Fruit fly (Drosophila melanogaster): ENCODE measurements around the gene PolE1.

PolE1 gene

DNA sequence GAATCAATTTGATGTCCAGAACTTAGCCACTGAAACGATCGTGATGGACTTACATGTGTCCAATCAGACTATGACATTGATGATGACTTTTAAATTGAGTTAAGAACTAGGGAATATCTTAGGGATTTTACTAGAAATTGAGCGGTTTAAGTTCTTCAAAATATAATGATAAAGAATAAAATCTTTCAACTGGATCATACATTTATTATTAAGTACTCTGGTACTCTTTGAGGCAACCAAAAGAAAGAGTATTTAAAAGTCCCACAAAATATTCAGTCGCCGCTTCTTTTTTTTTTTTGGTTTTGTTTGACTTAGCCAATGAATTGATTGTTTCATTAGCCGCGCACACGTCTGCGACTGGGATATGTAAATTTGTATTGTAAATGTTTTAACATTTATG lies 37.8 kb upstream of the PolE1 start:
- TF ChIP-seq CG4496 (GFP tag; IDR thresholded peaks at IDR 0.05) (no peak), CG17806 (tag; optimal IDR thresholded peaks at IDR 0.05) (no peak), CG8301 (tag; optimal IDR thresholded peaks at IDR 0.05) (no peak), CG32121 (GFP tag; IDR thresholded peaks at IDR 0.05) (no peak), rn (GFP tag; IDR thresholded peaks at IDR 0.05) (no peak), CG12605 (GFP tag; IDR thresholded peaks at IDR 0.05) (no peak), Ets98B (GFP tag; IDR thresholded peaks at IDR 0.05) (no peak), CG9948 (tag; optimal IDR thresholded peaks at IDR 0.05) (no peak), gl (tag; optimal IDR thresholded peaks at IDR 0.05) (no peak), Snoo (tag; optimal IDR thresholded peaks at IDR 0.05) (no peak), fd96Ca (GFP tag; IDR thresholded peaks at IDR 0.05) (no peak), EcR (GFP tag; optimal IDR thresholded peaks at IDR 0.05) (no peak), CG10348 (GFP tag; IDR thresholded peaks at IDR 0.05) (no peak)

DNA sequence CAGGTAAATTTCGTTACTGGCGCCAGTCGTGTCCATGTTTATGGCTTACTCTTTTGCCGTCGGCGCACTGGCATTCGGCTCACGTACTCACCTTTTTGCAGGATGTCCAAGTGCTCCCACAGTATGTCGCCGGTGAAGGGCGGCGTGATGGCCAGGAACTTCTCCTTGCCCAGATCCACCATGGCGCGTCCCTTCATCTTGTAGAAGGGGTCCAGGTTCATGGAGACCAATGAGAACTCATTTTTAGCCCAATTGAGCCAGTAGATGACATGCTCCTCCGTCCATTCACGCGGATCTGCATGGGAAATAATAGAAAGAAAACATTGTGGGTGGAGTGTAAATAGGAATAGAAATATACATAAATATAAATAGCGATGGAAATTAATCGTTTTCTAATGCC lies 35.1 kb upstream of the PolE1 start:
- no peak for TF ChIP-seq Pif1A (GFP tag; optimal IDR thresholded peaks at IDR 0.05)
- TF ChIP-seq Ets98B (GFP tag; IDR thresholded peaks at IDR 0.05): no peak
- TF ChIP-seq CG14655 (GFP tag; optimal IDR thresholded peaks at IDR 0.05): no peak
- TF ChIP-seq CG8159 (tag; optimal IDR thresholded peaks at IDR 0.05): no peak
- TF ChIP-seq CG13204 (GFP tag; optimal IDR thresholded peaks at IDR 0.05): no peak
- TF ChIP-seq D1 (tag; optimal IDR thresholded peaks at IDR 0.05): no peak
- no peak for TF ChIP-seq Snoo (tag; optimal IDR thresholded peaks at IDR 0.05)
- TF ChIP-seq CG9948 (tag; optimal IDR thresholded peaks at IDR 0.05): no peak
- TF ChIP-seq CG15710 (tag; optimal IDR thresholded peaks at IDR 0.05): no peak
- no peak for TF ChIP-seq CG32121 (GFP tag; IDR thresholded peaks at IDR 0.05)
- TF ChIP-seq rn (GFP tag; IDR thresholded peaks at IDR 0.05): no peak
- no peak for TF ChIP-seq Pif1B (GFP tag; optimal IDR thresholded peaks at IDR 0.05)

DNA sequence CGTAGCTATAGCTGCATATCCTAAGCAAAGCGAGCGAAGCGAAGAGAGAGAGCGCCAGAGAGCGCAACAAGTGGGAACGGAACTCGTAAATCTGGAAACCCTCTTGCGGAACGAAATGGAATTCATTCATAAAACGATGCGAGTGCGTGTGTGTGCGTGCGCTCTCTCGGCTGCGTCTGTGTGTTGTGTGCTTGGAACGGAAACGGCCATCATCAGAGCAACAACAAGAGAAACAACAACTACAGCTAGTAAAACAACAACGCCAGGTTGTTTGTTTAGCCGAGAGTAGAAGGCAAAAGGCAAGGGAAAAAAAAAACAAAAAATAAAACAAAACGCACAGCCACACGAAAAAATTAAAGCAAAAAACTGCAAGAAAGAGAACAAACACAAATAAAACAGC lies 33.6 kb upstream of the PolE1 start:
- TF ChIP-seq D1 (tag; optimal IDR thresholded peaks at IDR 0.05) (no peak), fd96Ca (GFP tag; IDR thresholded peaks at IDR 0.05) (peak; percentile 84), CG8301 (tag; optimal IDR thresholded peaks at IDR 0.05) (peak; percentile 3), CG10348 (GFP tag; IDR thresholded peaks at IDR 0.05) (no peak), CG15710 (tag; optimal IDR thresholded peaks at IDR 0.05) (peak; percentile 24), CG17806 (tag; optimal IDR thresholded peaks at IDR 0.05) (no peak), CG32121 (GFP tag; IDR thresholded peaks at IDR 0.05) (peak; percentile 81), Pif1A (GFP tag; optimal IDR thresholded peaks at IDR 0.05) (peak; percentile 69), CG4496 (GFP tag; IDR thresholded peaks at IDR 0.05) (peak; percentile 87), CG12605 (GFP tag; IDR thresholded peaks at IDR 0.05) (peak; percentile 80), CG34367 (tag; optimal IDR thresholded peaks at IDR 0.05) (peak; percentile 48), Snoo (tag; optimal IDR thresholded peaks at IDR 0.05) (peak; percentile 47), Ets98B (GFP tag; IDR thresholded peaks at IDR 0.05) (peak; percentile 67), CG13204 (GFP tag; optimal IDR thresholded peaks at IDR 0.05) (peak; percentile 74), CG8159 (tag; optimal IDR thresholded peaks at IDR 0.05) (peak; percentile 52), EcR (GFP tag; optimal IDR thresholded peaks at IDR 0.05) (peak; percentile 44), CG9948 (tag; optimal IDR thresholded peaks at IDR 0.05) (peak; percentile 7), gl (tag; optimal IDR thresholded peaks at IDR 0.05) (peak; percentile 59), rn (GFP tag; IDR thresholded peaks at IDR 0.05) (peak; percentile 54), CG14655 (GFP tag; optimal IDR thresholded peaks at IDR 0.05) (peak; percentile 29), Pif1B (GFP tag; optimal IDR thresholded peaks at IDR 0.05) (peak; percentile 42)

DNA sequence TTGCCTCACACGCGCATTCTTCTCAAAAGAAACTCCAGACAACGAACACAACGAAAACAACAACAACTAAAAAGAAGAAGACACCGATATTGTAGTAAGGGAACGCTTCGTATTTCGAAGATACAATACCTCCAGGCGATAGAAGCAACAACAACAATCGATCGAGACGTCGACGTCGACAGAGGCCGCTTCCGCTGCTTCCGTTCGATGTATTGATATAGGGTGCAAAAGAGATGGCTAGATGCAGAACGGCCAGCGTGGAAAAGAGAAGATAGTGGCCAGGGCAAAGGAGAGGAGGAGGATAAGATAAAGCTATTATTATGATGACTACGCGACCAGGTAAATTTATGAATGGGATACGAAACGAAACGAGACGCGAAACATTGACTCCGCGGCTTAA lies 32.7 kb upstream of the PolE1 start:
- TF ChIP-seq Pif1B (GFP tag; optimal IDR thresholded peaks at IDR 0.05): no peak
- TF ChIP-seq CG17806 (tag; optimal IDR thresholded peaks at IDR 0.05): no peak
- TF ChIP-seq gl (tag; optimal IDR thresholded peaks at IDR 0.05): no peak
- TF ChIP-seq fd96Ca (GFP tag; IDR thresholded peaks at IDR 0.05): no peak
- TF ChIP-seq CG9948 (tag; optimal IDR thresholded peaks at IDR 0.05): no peak
- TF ChIP-seq Ets98B (GFP tag; IDR thresholded peaks at IDR 0.05): no peak
- TF ChIP-seq CG32121 (GFP tag; IDR thresholded peaks at IDR 0.05): no peak
- TF ChIP-seq CG8159 (tag; optimal IDR thresholded peaks at IDR 0.05): no peak

DNA sequence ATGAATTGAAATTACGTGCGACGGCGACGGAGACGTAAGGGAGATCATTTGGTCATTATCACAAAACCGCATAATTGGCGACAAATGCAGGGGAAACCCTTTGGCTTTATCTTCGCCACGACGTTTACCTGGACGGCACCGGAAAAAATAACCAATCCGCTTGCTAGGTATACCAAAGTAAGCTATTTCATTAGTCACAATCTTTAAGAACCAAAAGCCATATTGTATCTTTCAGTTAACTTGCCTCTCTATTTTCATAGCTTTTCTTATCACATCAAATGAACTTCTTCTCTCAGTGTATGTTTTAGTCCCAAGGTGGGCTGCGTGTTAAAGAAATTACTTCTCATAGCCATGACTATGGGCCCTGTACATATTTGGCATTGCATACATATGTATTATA lies 32.3 kb upstream of the PolE1 start:
- TF ChIP-seq CG14655 (GFP tag; optimal IDR thresholded peaks at IDR 0.05): peak; percentile 39
- no peak for TF ChIP-seq CG12605 (GFP tag; IDR thresholded peaks at IDR 0.05)
- peak; percentile 21 for TF ChIP-seq CG9948 (tag; optimal IDR thresholded peaks at IDR 0.05)
- TF ChIP-seq CG17806 (tag; optimal IDR thresholded peaks at IDR 0.05): peak; percentile 14
- TF ChIP-seq CG10348 (GFP tag; IDR thresholded peaks at IDR 0.05): no peak
- peak; percentile 34 for TF ChIP-seq CG8301 (tag; optimal IDR thresholded peaks at IDR 0.05)
- TF ChIP-seq CG8159 (tag; optimal IDR thresholded peaks at IDR 0.05): peak; percentile 3

DNA sequence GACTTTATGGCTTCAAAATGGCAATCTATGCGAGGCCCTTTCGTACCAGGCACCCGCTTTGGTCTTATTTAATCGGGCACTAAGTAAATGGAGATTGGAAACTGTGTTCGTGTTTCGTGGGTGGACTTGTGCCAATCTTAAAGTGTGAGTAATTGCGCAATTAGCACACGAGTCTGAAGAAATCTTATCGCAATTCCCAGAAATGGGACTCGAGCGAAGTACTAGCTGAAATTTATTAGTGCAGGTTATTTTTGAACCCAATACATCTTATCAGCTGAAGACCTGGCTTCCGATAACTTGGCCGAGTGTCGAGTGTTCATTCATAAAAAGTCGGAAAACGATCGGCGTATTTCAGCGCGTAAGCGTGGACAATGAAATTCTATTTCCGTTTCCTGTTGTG lies 31.1 kb upstream of the PolE1 start:
- TF ChIP-seq CG9948 (tag; optimal IDR thresholded peaks at IDR 0.05) (no peak), CG12605 (GFP tag; IDR thresholded peaks at IDR 0.05) (no peak), Snoo (tag; optimal IDR thresholded peaks at IDR 0.05) (no peak), CG13204 (GFP tag; optimal IDR thresholded peaks at IDR 0.05) (no peak), CG15710 (tag; optimal IDR thresholded peaks at IDR 0.05) (no peak), CG4496 (GFP tag; IDR thresholded peaks at IDR 0.05) (no peak), Pif1B (GFP tag; optimal IDR thresholded peaks at IDR 0.05) (no peak), CG10348 (GFP tag; IDR thresholded peaks at IDR 0.05) (no peak), EcR (GFP tag; optimal IDR thresholded peaks at IDR 0.05) (no peak), Pif1A (GFP tag; optimal IDR thresholded peaks at IDR 0.05) (no peak), CG8301 (tag; optimal IDR thresholded peaks at IDR 0.05) (no peak), CG34367 (tag; optimal IDR thresholded peaks at IDR 0.05) (no peak), fd96Ca (GFP tag; IDR thresholded peaks at IDR 0.05) (no peak), CG17806 (tag; optimal IDR thresholded peaks at IDR 0.05) (no peak), D1 (tag; optimal IDR thresholded peaks at IDR 0.05) (no peak), CG8159 (tag; optimal IDR thresholded peaks at IDR 0.05) (no peak), Ets98B (GFP tag; IDR thresholded peaks at IDR 0.05) (no peak)

Measured in whole organism, pupa.